Worm (Caenorhabditis elegans) whole organism, L4 larva: Measurements from ENCODE around the gene inx-3.

Experiments
- cey-2 ChIP-seq: sonication (generic microtip); optimal IDR thresholded peaks from 3 replicates; lab custom pipeline; 2017; ENCODE audit warnings: missing genetic modification characterization, mild to moderate bottlenecking, missing compliant biosample characterization, antibody characterized with exemption, borderline replicate concordance; ENCODE audit not compliant: insufficient read depth
- dpl-1 ChIP-seq: fragments of 150-350 bp; optimal IDR thresholded peaks from 2 replicates; lab custom pipeline; 2014; ENCODE audit warnings: missing biosample characterization, missing genetic modification reagents, missing genetic modification characterization
- fkh-10 ChIP-seq: fragments of 150-350 bp; optimal IDR thresholded peaks from 2 replicates; lab custom pipeline; 2014; ENCODE audit warnings: missing biosample characterization, missing genetic modification reagents, missing genetic modification characterization
- madf-9 ChIP-seq: fragments of 200-800 bp; sonication (Bioruptor generic); conservative IDR thresholded peaks from 2 replicates; pipeline ENCODE4 v1.3.6; 2022; ENCODE audit warnings: missing genetic modification reagents, missing genetic modification characterization, missing compliant biosample characterization
- mdl-1 ChIP-seq, 2 experiments: fragments of 150-350 bp in 1 of 2; sonication (generic microtip) in 1 of 2; optimal IDR thresholded peaks; 2 replicates each; lab custom pipeline; 2014 to 2017; ENCODE audit warnings: missing biosample characterization in 2 of 2, missing genetic modification characterization in 2 of 2
- nhr-237 ChIP-seq: sonication (generic microtip); optimal IDR thresholded peaks from 2 replicates; lab custom pipeline; 2017; ENCODE audit warnings: missing biosample characterization, missing genetic modification characterization
- nhr-28 ChIP-seq: fragments of 150-350 bp; optimal IDR thresholded peaks from 2 replicates; lab custom pipeline; 2014; ENCODE audit warnings: missing biosample characterization, missing genetic modification characterization
- zag-1 ChIP-seq: fragments of 150-350 bp; optimal IDR thresholded peaks from 2 replicates; lab custom pipeline; 2014; ENCODE audit warnings: missing biosample characterization, missing genetic modification characterization

DNA sequence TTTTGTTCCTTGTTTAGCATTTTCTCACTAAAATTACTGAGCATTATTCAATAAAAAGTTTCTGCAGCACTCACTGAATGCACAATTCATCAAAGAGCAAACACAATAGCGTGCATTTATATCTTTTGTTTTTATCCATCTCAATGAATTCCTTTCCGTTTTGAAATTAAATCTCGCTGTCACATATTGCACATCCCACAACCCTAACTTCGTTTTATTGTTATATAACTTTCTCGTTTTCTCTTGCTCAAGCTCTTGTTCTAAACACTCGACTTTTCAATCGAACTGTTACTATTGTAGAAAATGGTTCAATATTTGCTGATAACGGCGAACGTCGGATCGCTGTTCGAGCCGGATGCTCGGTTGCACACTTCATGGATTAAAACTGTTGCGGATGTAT is 35.2 kb downstream of the inx-3 start, which contains the start of gene ipp-5:
- TF ChIP-seq nhr-237 (tag; lab: Kevin White, UChicago) (no peak), zag-1 (no peak), dpl-1 (GFP tag; lab: Kevin White, UChicago) (no peak), fkh-10 (GFP tag; lab: Kevin White, UChicago) (no peak), madf-9 (GFP tag; lab: Robert Waterston, UW) (no peak), mdl-1 (tag; optimal IDR thresholded peaks at IDR 0.05; lab: Kevin White, UChicago) (no peak), nhr-28 (no peak), cey-2 (no peak)
